Fruit fly (Drosophila melanogaster) whole organism, embryonic: ENCODE results near the gene SmD2.

Experiments used
- Abd-B ChIP-seq: fragments of 200-800 bp; sonication (Bioruptor generic); optimal IDR thresholded peaks from 2 replicates; lab custom pipeline; 2018; ENCODE audit warnings: missing biosample characterization, mild to moderate bottlenecking, missing genetic modification characterization, moderate library complexity
- Adf1 ChIP-seq: fragments of 200-800 bp; sonication (Bioruptor generic); IDR thresholded peaks from 2 replicates; pipeline ENCODE4 v1.3.6; 2022; ENCODE audit warnings: missing biosample characterization, missing genetic modification characterization
- Atf-2 ChIP-seq: fragments of 200-800 bp; sonication (Bioruptor generic); optimal IDR thresholded peaks from 2 replicates; lab custom pipeline; 2016; ENCODE audit warnings: missing biosample characterization, missing genetic modification characterization
- CG12744 ChIP-seq: fragments of 200-800 bp; sonication (Bioruptor generic); optimal IDR thresholded peaks from 2 replicates; lab custom pipeline; 2016; ENCODE audit warnings: missing biosample characterization, missing genetic modification characterization
- CG13287 ChIP-seq: fragments of 200-800 bp; sonication (Bioruptor generic); IDR thresholded peaks from 2 replicates; pipeline ENCODE4 v1.3.6; 2022; ENCODE audit warnings: missing biosample characterization, missing genetic modification characterization; ENCODE audit not compliant: partially characterized antibody
- CG14667 ChIP-seq: fragments of 200-800 bp; sonication (Bioruptor generic); IDR thresholded peaks from 2 replicates; pipeline ENCODE4 v1.3.6; 2022; ENCODE audit warnings: missing biosample characterization, missing genetic modification characterization
- CG14860 ChIP-seq: fragments of 200-800 bp; sonication (Bioruptor generic); IDR thresholded peaks from 3 replicates; pipeline ENCODE4 v1.3.6; 2022; ENCODE audit warnings: missing biosample characterization, missing genetic modification characterization; ENCODE audit not compliant: partially characterized antibody
- CG14965 ChIP-seq: fragments of 200-800 bp; sonication (Bioruptor generic); optimal IDR thresholded peaks from 2 replicates; lab custom pipeline; 2016; ENCODE audit warnings: missing biosample characterization, missing genetic modification characterization, borderline replicate concordance
- CG15269 ChIP-seq: fragments of 200-800 bp; sonication (Bioruptor generic); optimal IDR thresholded peaks from 2 replicates; lab custom pipeline; 2018; ENCODE audit warnings: missing biosample characterization, mild to moderate bottlenecking, missing genetic modification characterization, moderate library complexity
- CG15514 ChIP-seq: fragments of 200-800 bp; sonication (Bioruptor generic); optimal IDR thresholded peaks from 3 replicates; lab custom pipeline; 2017; ENCODE audit warnings: missing biosample characterization, missing genetic modification characterization, mild to moderate bottlenecking, moderate library complexity, missing genetic modification reagents
- CG15601 ChIP-seq: fragments of 200-800 bp; sonication (Bioruptor generic); optimal IDR thresholded peaks from 3 replicates; lab custom pipeline; 2019; ENCODE audit warnings: missing biosample characterization, mild to moderate bottlenecking, missing genetic modification characterization, moderate library complexity
- CG17186 ChIP-seq: fragments of 200-800 bp; sonication (Bioruptor generic); optimal IDR thresholded peaks from 3 replicates; lab custom pipeline; 2017; ENCODE audit warnings: missing biosample characterization, missing genetic modification reagents, missing genetic modification characterization
- CG18599 ChIP-seq: fragments of 200-800 bp; sonication (Bioruptor generic); optimal IDR thresholded peaks from 3 replicates; lab custom pipeline; 2017; ENCODE audit warnings: missing biosample characterization, missing genetic modification characterization, mild to moderate bottlenecking, moderate library complexity, missing genetic modification reagents
- CG2202 ChIP-seq: fragments of 200-800 bp; sonication (Bioruptor generic); optimal IDR thresholded peaks from 2 replicates; lab custom pipeline; 2018; ENCODE audit warnings: missing biosample characterization, mild to moderate bottlenecking, missing genetic modification characterization
- CG31441 ChIP-seq: fragments of 200-800 bp; sonication (Bioruptor generic); IDR thresholded peaks from 2 replicates; pipeline ENCODE4 v1.3.6; 2022; ENCODE audit warnings: missing biosample characterization, missing genetic modification characterization
- CG33213 ChIP-seq: fragments of 200-800 bp; sonication (Bioruptor generic); optimal IDR thresholded peaks from 3 replicates; lab custom pipeline; 2016; ENCODE audit warnings: missing biosample characterization, missing genetic modification characterization
- CG34224 ChIP-seq: fragments of 200-800 bp; sonication (Bioruptor generic); IDR thresholded peaks from 3 replicates; pipeline ENCODE4 v1.3.6; 2022; ENCODE audit warnings: missing biosample characterization, missing genetic modification characterization; ENCODE audit not compliant: partially characterized antibody
- CG4820 ChIP-seq: fragments of 200-800 bp; sonication (Bioruptor generic); optimal IDR thresholded peaks from 3 replicates; lab custom pipeline; 2016; ENCODE audit warnings: missing biosample characterization, missing genetic modification characterization
- CG6683 ChIP-seq: fragments of 200-800 bp; sonication (Bioruptor generic); optimal IDR thresholded peaks from 2 replicates; lab custom pipeline; 2017; ENCODE audit warnings: missing biosample characterization, mild to moderate bottlenecking, missing genetic modification characterization, missing genetic modification reagents
- CG6765 ChIP-seq: fragments of 200-800 bp; sonication (Bioruptor generic); optimal IDR thresholded peaks from 3 replicates; lab custom pipeline; 2017; ENCODE audit warnings: missing biosample characterization, mild to moderate bottlenecking, missing genetic modification characterization
- CG7987 ChIP-seq: fragments of 200-800 bp; sonication (Bioruptor generic); optimal IDR thresholded peaks from 2 replicates; lab custom pipeline; 2018; ENCODE audit warnings: missing biosample characterization, mild to moderate bottlenecking, missing genetic modification characterization, moderate library complexity
- CHES-1-like ChIP-seq: fragments of 200-800 bp; sonication (Bioruptor generic); optimal IDR thresholded peaks from 2 replicates; lab custom pipeline; 2016; ENCODE audit warnings: missing biosample characterization, missing genetic modification characterization
- E2f1 ChIP-seq: fragments of 200-800 bp; sonication (Bioruptor generic); IDR thresholded peaks from 2 replicates; pipeline ENCODE4 v1.3.6; 2022; ENCODE audit warnings: missing biosample characterization, missing genetic modification characterization
- E2f2 ChIP-seq: fragments of 200-800 bp; sonication (Bioruptor generic); IDR thresholded peaks from 2 replicates; pipeline ENCODE4 v1.3.6; 2022; ENCODE audit warnings: missing biosample characterization, missing genetic modification characterization
- HLH54F ChIP-seq: fragments of 200-800 bp; sonication (Bioruptor generic); optimal IDR thresholded peaks from 3 replicates; lab custom pipeline; 2016; ENCODE audit warnings: missing biosample characterization, missing genetic modification characterization
- Hmr ChIP-seq: fragments of 200-800 bp; sonication (Bioruptor generic); optimal IDR thresholded peaks from 3 replicates; lab custom pipeline; 2017; ENCODE audit warnings: mild to moderate bottlenecking, missing biosample characterization, missing genetic modification reagents, missing genetic modification characterization
- Max ChIP-seq: fragments of 200-800 bp; sonication (Bioruptor generic); optimal IDR thresholded peaks from 2 replicates; lab custom pipeline; 2016; ENCODE audit warnings: missing biosample characterization, mild to moderate bottlenecking, missing genetic modification characterization
- Neu2 ChIP-seq: fragments of 200-800 bp; sonication (Bioruptor generic); optimal IDR thresholded peaks from 3 replicates; lab custom pipeline; 2016; ENCODE audit warnings: missing biosample characterization, missing genetic modification characterization, borderline replicate concordance
- Nf-YB ChIP-seq: fragments of 200-800 bp; sonication (Bioruptor generic); optimal IDR thresholded peaks from 3 replicates; lab custom pipeline; 2019; ENCODE audit warnings: missing biosample characterization, mild to moderate bottlenecking, missing genetic modification characterization, moderate library complexity
- Oaz ChIP-seq: fragments of 200-800 bp; sonication (Bioruptor generic); IDR thresholded peaks from 2 replicates; pipeline ENCODE4 v1.3.6; 2022; ENCODE audit warnings: missing biosample characterization, missing genetic modification characterization
- Pdp1 ChIP-seq, 2 experiments: fragments of 200-800 bp; sonication (Bioruptor generic); optimal IDR thresholded peaks; 3 replicates each; lab custom pipeline; 2016; ENCODE audit warnings: missing biosample characterization in 2 of 2, missing genetic modification characterization in 2 of 2, mild to moderate bottlenecking in 1 of 2, moderate library complexity in 1 of 2
- Taf1 ChIP-seq: fragments of 200-800 bp; sonication (Bioruptor generic); IDR thresholded peaks from 2 replicates; pipeline ENCODE4 v1.3.6; 2022; ENCODE audit warnings: missing biosample characterization, missing genetic modification characterization
- Xrp1 ChIP-seq: fragments of 200-800 bp; sonication (Bioruptor generic); IDR thresholded peaks from 2 replicates; pipeline ENCODE4 v1.3.6; 2022; ENCODE audit warnings: missing biosample characterization, missing genetic modification characterization
- bcd ChIP-seq: fragments of 200-800 bp; sonication (Bioruptor generic); optimal IDR thresholded peaks from 2 replicates; lab custom pipeline; 2017; ENCODE audit warnings: missing biosample characterization, mild to moderate bottlenecking, missing genetic modification characterization
- disco-r ChIP-seq: fragments of 200-800 bp; sonication (Bioruptor generic); optimal IDR thresholded peaks from 2 replicates; lab custom pipeline; 2016; ENCODE audit warnings: missing biosample characterization, missing genetic modification characterization
- dm ChIP-seq: fragments of 200-800 bp; sonication (Bioruptor generic); optimal IDR thresholded peaks from 3 replicates; lab custom pipeline; 2016; ENCODE audit warnings: missing biosample characterization, missing genetic modification characterization
- dmrt99B ChIP-seq: fragments of 200-800 bp; sonication (Bioruptor generic); optimal IDR thresholded peaks from 2 replicates; lab custom pipeline; 2018; ENCODE audit warnings: missing biosample characterization, mild to moderate bottlenecking, missing genetic modification characterization, moderate library complexity
- exex ChIP-seq: fragments of 200-800 bp; sonication (Bioruptor generic); optimal IDR thresholded peaks from 4 replicates; lab custom pipeline; 2018; ENCODE audit warnings: missing biosample characterization, mild to moderate bottlenecking, missing genetic modification characterization, moderate library complexity
- fu2 ChIP-seq: fragments of 200-800 bp; sonication (Bioruptor generic); optimal IDR thresholded peaks from 2 replicates; lab custom pipeline; 2016; ENCODE audit warnings: missing biosample characterization, missing genetic modification characterization
- ham ChIP-seq: fragments of 200-800 bp; sonication (Bioruptor generic); IDR thresholded peaks from 2 replicates; pipeline ENCODE4 v1.3.6; 2022; ENCODE audit warnings: missing biosample characterization, missing genetic modification characterization
- mld ChIP-seq: fragments of 200-800 bp; sonication (Bioruptor generic); IDR thresholded peaks from 3 replicates; pipeline ENCODE4 v1.3.6; 2022; ENCODE audit warnings: missing biosample characterization, missing genetic modification characterization; ENCODE audit not compliant: partially characterized antibody
- nerfin-1 ChIP-seq: fragments of 200-800 bp; sonication (Bioruptor generic); optimal IDR thresholded peaks from 3 replicates; lab custom pipeline; 2019; ENCODE audit warnings: missing biosample characterization, mild to moderate bottlenecking, missing genetic modification characterization, moderate library complexity
- nmo ChIP-seq: fragments of 200-800 bp; sonication (Bioruptor generic); optimal IDR thresholded peaks from 2 replicates; lab custom pipeline; 2018; ENCODE audit warnings: missing biosample characterization, mild to moderate bottlenecking, missing genetic modification characterization, moderate library complexity
- pfk ChIP-seq: fragments of 200-800 bp; sonication (Bioruptor generic); optimal IDR thresholded peaks from 2 replicates; lab custom pipeline; 2018; ENCODE audit warnings: missing biosample characterization, mild to moderate bottlenecking, missing genetic modification characterization, moderate library complexity
- slou ChIP-seq: fragments of 200-800 bp; sonication (Bioruptor generic); optimal IDR thresholded peaks from 3 replicates; lab custom pipeline; 2016; ENCODE audit warnings: missing biosample characterization, missing genetic modification characterization
- tap ChIP-seq: fragments of 200-800 bp; optimal IDR thresholded peaks from 3 replicates; lab custom pipeline; 2019; ENCODE audit warnings: missing biosample characterization, mild to moderate bottlenecking, missing genetic modification characterization, moderate library complexity
- trem ChIP-seq: fragments of 200-800 bp; optimal IDR thresholded peaks from 3 replicates; lab custom pipeline; 2019; ENCODE audit warnings: missing biosample characterization, mild to moderate bottlenecking, missing genetic modification characterization, moderate library complexity
- trh ChIP-seq: fragments of 200-800 bp; sonication (Bioruptor generic); optimal IDR thresholded peaks from 2 replicates; lab custom pipeline; 2016; ENCODE audit warnings: missing biosample characterization, missing genetic modification characterization
- ttk ChIP-seq: fragments of 200-800 bp; sonication (Bioruptor generic); IDR thresholded peaks from 2 replicates; pipeline ENCODE4 v2.1.2; 2022; ENCODE audit warnings: missing biosample characterization, missing genetic modification characterization
- unpg ChIP-seq: fragments of 200-800 bp; sonication (Bioruptor generic); optimal IDR thresholded peaks from 3 replicates; lab custom pipeline; 2018; ENCODE audit warnings: missing biosample characterization, mild to moderate bottlenecking, missing genetic modification characterization, moderate library complexity

The SmD2 gene

dm6 chr3R:6345814-6346213, at the start of gene SmD2, which contains the start of gene CG18048 (continued):
- TF ChIP-seq ttk (GFP tag; lab: Robert Waterston, UW) (no peak), Abd-B (GFP tag; lab: Kevin White, UChicago) (peak; percentile 5), pfk (GFP tag; lab: Kevin White, UChicago) (no peak), E2f2 (GFP tag; lab: Robert Waterston, UW) (peak; percentile 64), CG6765 (no peak), Pdp1 (GFP tag; optimal IDR thresholded peaks at IDR 0.05; lab: Kevin White, UChicago) (peak in 1 of 2 experiments; percentile 47), CG15514 (GFP tag; lab: Kevin White, UChicago) (peak; percentile 76), CG15269 (tag; lab: Kevin White, UChicago) (no peak), Oaz (GFP tag; lab: Robert Waterston, UW) (no peak), Neu2 (GFP tag; lab: Kevin White, UChicago) (no peak), tap (tag; lab: Kevin White, UChicago) (no peak), CG6683 (GFP tag; lab: Kevin White, UChicago) (no peak), slou (GFP tag; lab: Kevin White, UChicago) (no peak), CG14860 (GFP tag; lab: Robert Waterston, UW) (0 out of 3 replicates have a peak, but pooled peaks have one; percentile 52), CG4820 (no peak), mld (GFP tag; lab: Robert Waterston, UW) (no peak), CG34224 (GFP tag; lab: Robert Waterston, UW) (peak; percentile 66; the same call in 2 of the 3 replicates), Adf1 (GFP tag; lab: Robert Waterston, UW) (no peak), CG7987 (GFP tag; lab: Kevin White, UChicago) (no peak), CG2202 (no peak), Hmr (GFP tag; lab: Kevin White, UChicago) (no peak), bcd (GFP tag; lab: Kevin White, UChicago) (peak; percentile 12), nmo (GFP tag; lab: Kevin White, UChicago) (peak; percentile 70), Nf-YB (GFP tag; lab: Kevin White, UChicago) (no peak), trh (no peak), ham (GFP tag; lab: Robert Waterston, UW) (no peak), nerfin-1 (peak; percentile 68), CG17186 (GFP tag; lab: Kevin White, UChicago) (peak; percentile 67), trem (tag; lab: Kevin White, UChicago) (peak; percentile 85), CG33213 (GFP tag; lab: Kevin White, UChicago) (peak; percentile 4), unpg (GFP tag; lab: Kevin White, UChicago) (no peak), CG31441 (peak; percentile 33; the same call in 1 of the 2 replicates), fu2 (GFP tag; lab: Kevin White, UChicago) (no peak), disco-r (GFP tag; lab: Kevin White, UChicago) (no peak), CG12744 (GFP tag; lab: Kevin White, UChicago) (no peak), HLH54F (no peak), CG13287 (GFP tag; lab: Robert Waterston, UW) (peak; percentile 85), dm (peak; percentile 68), CG15601 (tag; lab: Kevin White, UChicago) (no peak), CG18599 (GFP tag; lab: Kevin White, UChicago) (no peak), E2f1 (no peak), CG14965 (no peak), exex (no peak), Taf1 (GFP tag; lab: Robert Waterston, UW) (no peak), Max (GFP tag; lab: Kevin White, UChicago) (peak; percentile 72), Atf-2 (no peak), dmrt99B (tag; lab: Kevin White, UChicago) (no peak), Xrp1 (GFP tag; lab: Robert Waterston, UW) (no peak), CG14667 (GFP tag; lab: Robert Waterston, UW) (no peak), CHES-1-like (GFP tag; lab: Kevin White, UChicago) (peak; percentile 6)
